Fruit fly (Drosophila melanogaster) whole organism, wandering third instar larva: ENCODE data around the gene RpL27.

Source experiments
- Abd-B ChIP-seq: fragments of >200 bp; optimal IDR thresholded peaks from 2 replicates; lab custom pipeline; 2017; ENCODE audit warnings: missing biosample characterization, missing genetic modification characterization
- CG32264 ChIP-seq: fragments of 200-800 bp; sonication (Bioruptor generic); optimal IDR thresholded peaks from 2 replicates; lab custom pipeline; 2016; ENCODE audit warnings: missing biosample characterization, missing genetic modification characterization
- CG9705 ChIP-seq: fragments of 200-800 bp; sonication (Bioruptor generic); optimal IDR thresholded peaks from 2 replicates; lab custom pipeline; 2018; ENCODE audit warnings: missing biosample characterization, mild to moderate bottlenecking, missing genetic modification characterization
- CrebA ChIP-seq: fragments of 200-800 bp; sonication (Bioruptor generic); optimal IDR thresholded peaks from 2 replicates; lab custom pipeline; 2016; ENCODE audit warnings: missing biosample characterization, mild to moderate bottlenecking, missing genetic modification characterization, borderline replicate concordance
- Dfd ChIP-seq: fragments of >200 bp; optimal IDR thresholded peaks from 2 replicates; lab custom pipeline; 2017; ENCODE audit warnings: missing biosample characterization, missing genetic modification characterization
- Dif ChIP-seq: fragments of 200-275, 200-300 bp; sonication (Bioruptor generic); optimal IDR thresholded peaks from 2 replicates; lab custom pipeline; 2018; ENCODE audit warnings: missing biosample characterization, missing genetic modification characterization; ENCODE audit not compliant: partially characterized antibody
- GATAd ChIP-seq: sonication (Bioruptor generic); optimal IDR thresholded peaks from 2 replicates; lab custom pipeline; 2016; ENCODE audit warnings: missing biosample characterization, missing genetic modification characterization
- HLH106 ChIP-seq: fragments of 200-800 bp; optimal IDR thresholded peaks from 3 replicates; lab custom pipeline; 2019; ENCODE audit warnings: missing biosample characterization, mild to moderate bottlenecking, missing genetic modification characterization, moderate library complexity
- Hnf4 ChIP-seq: fragments of 200-800 bp; sonication (Bioruptor generic); optimal IDR thresholded peaks from 2 replicates; lab custom pipeline; 2016; ENCODE audit warnings: missing biosample characterization, mild to moderate bottlenecking, missing genetic modification characterization
- Hr78 ChIP-seq: fragments of >200 bp; optimal IDR thresholded peaks from 2 replicates; lab custom pipeline; 2017; ENCODE audit warnings: missing biosample characterization, missing genetic modification characterization
- Hr83 ChIP-seq: fragments of 200-300 bp; sonication (Bioruptor generic); optimal IDR thresholded peaks from 2 replicates; lab custom pipeline; 2016; ENCODE audit warnings: missing biosample characterization, mild to moderate bottlenecking, missing genetic modification characterization, moderate library complexity; ENCODE audit not compliant: poor library complexity, severe bottlenecking
- Jra ChIP-seq: sonication (Bioruptor generic); optimal IDR thresholded peaks from 2 replicates; lab custom pipeline; 2016; ENCODE audit warnings: missing biosample characterization, missing genetic modification characterization
- Mio ChIP-seq: sonication (Bioruptor generic); optimal IDR thresholded peaks from 2 replicates; lab custom pipeline; 2016; ENCODE audit warnings: missing biosample characterization, missing genetic modification characterization
- Myc ChIP-seq: fragments of >200 bp; optimal IDR thresholded peaks from 2 replicates; lab custom pipeline; 2017
- N ChIP-seq: fragments of >200 bp; optimal IDR thresholded peaks from 2 replicates; lab custom pipeline; 2018; ENCODE audit warnings: missing biosample characterization, missing external identifiers, missing genetic modification characterization
- OdsH ChIP-seq: fragments of 200-800 bp; sonication (Bioruptor generic); optimal IDR thresholded peaks from 2 replicates; lab custom pipeline; 2016; ENCODE audit warnings: missing biosample characterization, mild to moderate bottlenecking, missing genetic modification characterization
- Rel ChIP-seq, 2 experiments: fragments of 200-800 bp; sonication (Bioruptor generic) in 1 of 2; optimal IDR thresholded peaks; 2 replicates in 1 of 2; 3 replicates in 1 of 2; lab custom pipeline; 2016 to 2019; ENCODE audit warnings: mild to moderate bottlenecking in 2 of 2, missing biosample characterization in 2 of 2, missing genetic modification characterization in 2 of 2, moderate library complexity in 1 of 2
- Sp1 ChIP-seq: fragments of 200-800 bp; sonication (Bioruptor generic); optimal IDR thresholded peaks from 3 replicates; lab custom pipeline; 2019; ENCODE audit warnings: missing biosample characterization, mild to moderate bottlenecking, missing genetic modification characterization, moderate library complexity
- Vsx2 ChIP-seq: fragments of 200-300, 225-300 bp; sonication (Bioruptor generic); optimal IDR thresholded peaks from 2 replicates; lab custom pipeline; 2018; ENCODE audit warnings: missing biosample characterization, missing genetic modification characterization; ENCODE audit not compliant: partially characterized antibody
- br ChIP-seq: fragments of 200-800 bp; sonication (Bioruptor generic); optimal IDR thresholded peaks from 2 replicates; lab custom pipeline; 2016; ENCODE audit warnings: missing biosample characterization, missing genetic modification characterization
- brk ChIP-seq: fragments of 200-800 bp; sonication (Bioruptor generic); optimal IDR thresholded peaks from 2 replicates; lab custom pipeline; 2016; ENCODE audit warnings: missing biosample characterization, mild to moderate bottlenecking, missing genetic modification characterization
- dl ChIP-seq, 2 experiments: fragments of 175-275, 200-275 bp in 1 of 2; fragments of 200-275 bp in 1 of 2; sonication (Bioruptor generic); optimal IDR thresholded peaks; lab custom pipeline; 2018; ENCODE audit warnings: mild to moderate bottlenecking in 2 of 2, missing biosample characterization in 2 of 2, missing genetic modification characterization in 2 of 2, moderate library complexity in 2 of 2; ENCODE audit not compliant: partially characterized antibody in 2 of 2, insufficient read depth in 1 of 2
- dmrt93B ChIP-seq: fragments of 200-800 bp; sonication (Bioruptor generic); optimal IDR thresholded peaks from 2 replicates; lab custom pipeline; 2018; ENCODE audit warnings: missing biosample characterization, mild to moderate bottlenecking, missing genetic modification characterization
- dsf ChIP-seq: sonication (Bioruptor generic); optimal IDR thresholded peaks from 2 replicates; lab custom pipeline; 2016; ENCODE audit warnings: missing biosample characterization, missing genetic modification characterization, borderline replicate concordance
- ey ChIP-seq: fragments of 200-800 bp; sonication (Bioruptor generic); optimal IDR thresholded peaks from 2 replicates; lab custom pipeline; 2016; ENCODE audit warnings: missing biosample characterization, missing genetic modification characterization
- foxo ChIP-seq, 2 experiments: fragments of 200-800 bp; sonication (Bioruptor generic); optimal IDR thresholded peaks; 2 replicates in 1 of 2; 3 replicates in 1 of 2; lab custom pipeline; 2016 to 2017; ENCODE audit warnings: missing biosample characterization in 2 of 2, missing genetic modification characterization in 2 of 2
- fru ChIP-seq: fragments of 200-800 bp; sonication (Bioruptor generic); optimal IDR thresholded peaks from 3 replicates; lab custom pipeline; 2016; ENCODE audit warnings: missing biosample characterization, mild to moderate bottlenecking, missing genetic modification characterization
- h ChIP-seq: fragments of 200-800 bp; sonication (Bioruptor generic); optimal IDR thresholded peaks from 3 replicates; lab custom pipeline; 2016; ENCODE audit warnings: missing biosample characterization, mild to moderate bottlenecking, missing genetic modification characterization
- jim ChIP-seq: fragments of 175-275, 200-325 bp; sonication (Bioruptor generic); optimal IDR thresholded peaks from 2 replicates; lab custom pipeline; 2016; ENCODE audit warnings: missing biosample characterization, mild to moderate bottlenecking, missing genetic modification characterization
- lola ChIP-seq: fragments of >200 bp; optimal IDR thresholded peaks from 2 replicates; lab custom pipeline; 2017; ENCODE audit warnings: missing biosample characterization, missing genetic modification characterization
- pan ChIP-seq: fragments of >200 bp; optimal IDR thresholded peaks from 2 replicates; lab custom pipeline; 2017
- psq ChIP-seq: fragments of 200-800 bp; sonication (Bioruptor generic); optimal IDR thresholded peaks from 3 replicates; lab custom pipeline; 2017; ENCODE audit warnings: missing biosample characterization, mild to moderate bottlenecking, missing genetic modification characterization, moderate library complexity
- rgr ChIP-seq: fragments of 200-800 bp; sonication (Bioruptor generic); optimal IDR thresholded peaks from 3 replicates; lab custom pipeline; 2016; ENCODE audit warnings: missing biosample characterization, mild to moderate bottlenecking, missing genetic modification characterization
- sage ChIP-seq: fragments of 200-800 bp; sonication (Bioruptor generic); optimal IDR thresholded peaks from 2 replicates; lab custom pipeline; 2016; ENCODE audit warnings: missing biosample characterization, mild to moderate bottlenecking, missing genetic modification characterization
- sv ChIP-seq: fragments of 200-800 bp; sonication (Bioruptor generic); optimal IDR thresholded peaks from 3 replicates; lab custom pipeline; 2016; ENCODE audit warnings: missing biosample characterization, missing genetic modification characterization
- tai ChIP-seq: sonication (Bioruptor generic); optimal IDR thresholded peaks from 2 replicates; lab custom pipeline; 2016; ENCODE audit warnings: missing biosample characterization, missing genetic modification characterization
- usp ChIP-seq: fragments of >200 bp; optimal IDR thresholded peaks from 2 replicates; lab custom pipeline; 2017; ENCODE audit warnings: missing biosample characterization, missing genetic modification characterization
- woc ChIP-seq: sonication (Bioruptor generic); optimal IDR thresholded peaks from 2 replicates; lab custom pipeline; 2016; ENCODE audit warnings: missing biosample characterization, mild to moderate bottlenecking, missing genetic modification characterization

Gene RpL27

DNA sequence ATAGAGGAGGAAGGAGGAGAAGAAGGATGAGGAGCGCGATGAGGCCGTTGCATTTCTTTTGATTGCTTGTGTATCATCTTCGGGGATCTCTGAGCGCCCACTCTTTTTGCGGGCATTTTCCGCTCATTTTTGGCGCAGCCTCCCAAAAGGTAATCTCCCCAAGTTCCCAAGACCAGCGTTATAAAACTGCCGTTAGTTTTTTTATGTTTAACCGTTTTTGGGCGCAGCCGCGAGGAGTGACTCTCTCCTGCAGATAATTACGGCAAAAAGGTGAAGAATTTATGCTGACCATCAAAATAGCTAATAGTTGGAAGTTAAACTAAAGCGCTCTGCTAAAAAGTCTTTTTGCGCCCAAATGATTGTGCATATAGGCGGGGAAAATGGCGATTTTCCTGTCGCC, 46.5 kb downstream of the RpL27 start:
- TF ChIP-seq psq (GFP tag; lab: Kevin White, UChicago) = peak; percentile 3
- no peak for TF ChIP-seq Hnf4 (GFP tag; lab: Kevin White, UChicago)

DNA sequence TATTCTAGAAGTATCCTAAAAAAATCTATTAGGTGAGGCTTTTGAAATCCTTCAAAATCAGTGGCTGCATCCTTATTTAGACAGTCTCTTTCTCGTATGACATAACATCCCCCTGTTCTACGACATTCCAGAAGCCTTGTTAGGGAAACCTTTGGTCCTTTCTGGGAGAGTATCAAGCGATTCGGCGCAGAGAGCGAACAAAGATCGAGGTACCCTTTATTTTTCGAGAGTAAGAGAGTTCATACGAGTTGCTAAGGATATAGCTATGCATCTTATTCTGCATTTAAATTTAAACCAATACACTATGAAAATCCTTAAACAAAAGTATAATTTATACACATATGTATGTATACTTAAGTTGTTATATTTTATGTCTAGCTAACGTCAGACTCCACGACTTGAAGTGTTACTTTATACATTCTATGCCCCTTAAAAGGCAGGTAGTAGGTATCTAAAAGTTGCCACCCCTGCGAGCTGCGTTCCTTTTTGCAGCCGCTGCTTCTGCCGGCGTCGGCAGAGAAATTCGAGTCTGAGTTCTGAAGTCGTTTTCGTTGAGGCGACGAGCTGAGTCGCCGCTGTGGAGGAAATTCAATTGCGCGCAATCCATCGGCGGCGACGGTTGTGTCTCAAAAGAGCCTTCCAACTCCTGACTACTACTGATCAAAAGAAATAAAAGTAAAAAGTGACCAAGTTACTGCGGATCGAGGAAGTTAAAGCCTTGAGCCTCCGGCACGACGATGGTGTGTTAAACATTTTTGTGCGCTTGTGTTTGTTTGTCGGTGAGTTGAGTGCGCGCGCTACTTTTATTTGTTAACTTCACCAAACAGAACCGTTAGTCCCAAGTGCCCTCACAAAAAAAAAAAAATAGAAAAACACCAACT, 47.3 kb downstream of the RpL27 start, which contains the start of gene jigr1:
jigr1 (plus strand) TSS at position 550 of the 881 bp plus-strand sequence.
- TF ChIP-seq Sp1 (GFP tag; lab: Kevin White, UChicago) (peak; percentile 78), rgr (GFP tag; lab: Kevin White, UChicago) (peak; percentile 61), psq (GFP tag; lab: Kevin White, UChicago) (peak; percentile 60), woc (GFP tag; lab: Kevin White, UChicago) (peak; percentile 93), br (GFP tag; lab: Kevin White, UChicago) (peak; percentile 68), foxo (GFP tag; optimal IDR thresholded peaks at IDR 0.05; lab: Kevin White, UChicago) (peak in 1 of 2 experiments; percentile 80), HLH106 (peak; percentile 67), lola (no peak), Hnf4 (GFP tag; lab: Kevin White, UChicago) (peak; percentile 24), h (GFP tag; lab: Kevin White, UChicago) (peak; percentile 83), Myc (lab: Kevin White, UChicago) (no peak), GATAd (no peak), ey (GFP tag; lab: Kevin White, UChicago) (peak; percentile 71), CrebA (GFP tag; lab: Kevin White, UChicago) (no peak), Dif (GFP tag; lab: Kevin White, UChicago) (peak; percentile 64), pan (peak; percentile 61), CG32264 (peak; percentile 12), Mio (GFP tag; lab: Kevin White, UChicago) (no peak), Dfd (GFP tag; lab: Kevin White, UChicago) (no peak), Jra (GFP tag; lab: Kevin White, UChicago) (no peak), N (no peak), dsf (GFP tag; lab: Kevin White, UChicago) (no peak), jim (GFP tag; lab: Kevin White, UChicago) (no peak), dmrt93B (GFP tag; lab: Kevin White, UChicago) (peak; percentile 51), Hr78 (GFP tag; lab: Kevin White, UChicago) (no peak), CG9705 (GFP tag; lab: Kevin White, UChicago) (peak; percentile 43), Abd-B (GFP tag; lab: Kevin White, UChicago) (no peak), dl (GFP tag; optimal IDR thresholded peaks at IDR 0.05; lab: Kevin White, UChicago; ENCODE audit: insufficient read depth in 1 of 2, partially characterized antibody in 2 of 2) (no peak), OdsH (GFP tag; lab: Kevin White, UChicago) (peak; percentile 79), fru (peak; percentile 77), brk (GFP tag; lab: Kevin White, UChicago) (peak; percentile 52), sage (GFP tag; lab: Kevin White, UChicago) (peak; percentile 68), usp (GFP tag; lab: Kevin White, UChicago) (no peak), sv (GFP tag; lab: Kevin White, UChicago) (peak; percentile 8), Vsx2 (GFP tag; lab: Kevin White, UChicago) (no peak), Rel (GFP tag; optimal IDR thresholded peaks at IDR 0.05; lab: Kevin White, UChicago) (peak; percentile 26), Rel (tag; optimal IDR thresholded peaks at IDR 0.05; lab: Kevin White, UChicago) (peak; percentile 21), Hr83 (GFP tag; lab: Kevin White, UChicago) (peak; percentile 20), tai (no peak)
